Worm (Caenorhabditis elegans) whole organism, L3 larva: ENCODE data around the gene F07C3.3.

Experiments used
- R02D3.7 ChIP-seq: fragments of 150-350 bp; optimal IDR thresholded peaks from 2 replicates; lab custom pipeline; 2014; ENCODE audit warnings: missing biosample characterization, missing genetic modification characterization
- aly-2 ChIP-seq: fragments of 150-350 bp; optimal IDR thresholded peaks from 2 replicates; lab custom pipeline; 2014; ENCODE audit warnings: missing biosample characterization, missing genetic modification characterization
- ama-1 ChIP-seq: fragments of 150-350 bp; optimal IDR thresholded peaks from 2 replicates; lab custom pipeline; 2018
- ceh-28 ChIP-seq: fragments of 150-350 bp; optimal IDR thresholded peaks from 2 replicates; lab custom pipeline; 2014; ENCODE audit warnings: missing biosample characterization, missing genetic modification reagents, missing genetic modification characterization
- ceh-82 ChIP-seq: fragments of 150-350 bp; optimal IDR thresholded peaks from 2 replicates; lab custom pipeline; 2014; ENCODE audit warnings: missing biosample characterization, missing genetic modification characterization
- egl-5 ChIP-seq: fragments of 150-350 bp; optimal IDR thresholded peaks from 2 replicates; lab custom pipeline; 2017; ENCODE audit warnings: missing biosample characterization, missing genetic modification reagents, missing genetic modification characterization, inconsistent platforms
- elt-1 ChIP-seq: fragments of 150-350 bp; optimal IDR thresholded peaks from 2 replicates; lab custom pipeline; 2014; ENCODE audit warnings: missing biosample characterization, missing genetic modification characterization
- elt-2 ChIP-seq: sonication (generic microtip); optimal IDR thresholded peaks from 2 replicates; lab custom pipeline; 2016; ENCODE audit warnings: missing genetic modification reagents, mild to moderate bottlenecking, missing genetic modification characterization, missing compliant biosample characterization
- fkh-2 ChIP-seq: fragments of 150-350 bp; optimal IDR thresholded peaks from 2 replicates; lab custom pipeline; 2014; ENCODE audit warnings: missing biosample characterization, missing genetic modification reagents, missing genetic modification characterization
- fos-1 ChIP-seq: fragments of 150-350 bp; optimal IDR thresholded peaks from 2 replicates; lab custom pipeline; 2014; ENCODE audit warnings: missing biosample characterization, missing genetic modification characterization
- hmg-11 ChIP-seq: sonication (generic microtip); optimal IDR thresholded peaks from 2 replicates; lab custom pipeline; 2016; ENCODE audit warnings: missing genetic modification characterization, missing compliant biosample characterization
- jun-1 ChIP-seq: fragments of 150-350 bp; optimal IDR thresholded peaks from 2 replicates; lab custom pipeline; 2014; ENCODE audit warnings: missing biosample characterization, missing genetic modification reagents, missing genetic modification characterization
- lin-15B ChIP-seq: fragments of 150-350 bp; optimal IDR thresholded peaks from 2 replicates; lab custom pipeline; 2014; ENCODE audit warnings: missing biosample characterization, missing genetic modification characterization
- lin-39 ChIP-seq: fragments of 150-350 bp; optimal IDR thresholded peaks from 2 replicates; lab custom pipeline; 2018; ENCODE audit warnings: missing biosample characterization, missing genetic modification reagents, missing genetic modification characterization
- mml-1 ChIP-seq: fragments of 150-350 bp; sonication (generic microtip); optimal IDR thresholded peaks from 3 replicates; lab custom pipeline; 2014; ENCODE audit warnings: missing biosample characterization, missing genetic modification characterization
- nfya-1 ChIP-seq: sonication (generic microtip); optimal IDR thresholded peaks from 2 replicates; lab custom pipeline; 2017; ENCODE audit warnings: missing genetic modification characterization, mild to moderate bottlenecking, missing compliant biosample characterization, antibody characterized with exemption, moderate library complexity; ENCODE audit not compliant: insufficient read depth
- nhr-11 ChIP-seq: fragments of 150-350 bp; optimal IDR thresholded peaks from 2 replicates; lab custom pipeline; 2014; ENCODE audit warnings: missing biosample characterization, missing genetic modification characterization
- nhr-23 ChIP-seq: fragments of 150-350 bp; optimal IDR thresholded peaks from 2 replicates; lab custom pipeline; 2014; ENCODE audit warnings: missing biosample characterization, missing genetic modification reagents, missing genetic modification characterization
- nhr-237 ChIP-seq: fragments of 150-350 bp; optimal IDR thresholded peaks from 2 replicates; lab custom pipeline; 2014; ENCODE audit warnings: missing biosample characterization, missing genetic modification characterization
- nhr-43 ChIP-seq: sonication (generic microtip); optimal IDR thresholded peaks from 2 replicates; lab custom pipeline; 2016; ENCODE audit warnings: mild to moderate bottlenecking, missing genetic modification characterization, missing compliant biosample characterization; ENCODE audit not compliant: poor library complexity, severe bottlenecking
- nhr-67 ChIP-seq: fragments of 150-350 bp; optimal IDR thresholded peaks from 2 replicates; lab custom pipeline; 2014; ENCODE audit warnings: missing biosample characterization, missing genetic modification characterization
- nhr-76 ChIP-seq: fragments of 150-350 bp; sonication (generic microtip); optimal IDR thresholded peaks from 5 replicates; lab custom pipeline; 2014; ENCODE audit warnings: missing biosample characterization, missing genetic modification characterization
- nhr-77 ChIP-seq: fragments of 150-350 bp; optimal IDR thresholded peaks from 2 replicates; lab custom pipeline; 2014; ENCODE audit warnings: missing biosample characterization, missing genetic modification characterization
- pha-4 ChIP-seq: fragments of 150-350 bp; optimal IDR thresholded peaks from 2 replicates; lab custom pipeline; 2014; ENCODE audit warnings: missing biosample characterization, missing genetic modification reagents, missing genetic modification characterization
- pqm-1 ChIP-seq: fragments of 150-350 bp; optimal IDR thresholded peaks from 2 replicates; lab custom pipeline; 2017; ENCODE audit warnings: missing biosample characterization, missing genetic modification characterization, inconsistent platforms
- sea-2 ChIP-seq: fragments of 150-350 bp; sonication (generic microtip); optimal IDR thresholded peaks from 4 replicates; lab custom pipeline; 2014; ENCODE audit warnings: missing biosample characterization, missing genetic modification reagents, missing genetic modification characterization
- skn-1 ChIP-seq: fragments of 150-350 bp; optimal IDR thresholded peaks from 2 replicates; lab custom pipeline; 2014; ENCODE audit warnings: missing biosample characterization, missing genetic modification characterization
- tbx-2 ChIP-seq: sonication (generic microtip); optimal IDR thresholded peaks from 2 replicates; lab custom pipeline; 2016; ENCODE audit warnings: mild to moderate bottlenecking, missing genetic modification characterization, missing compliant biosample characterization
- unc-39 ChIP-seq: sonication (generic microtip); optimal IDR thresholded peaks from 4 replicates; lab custom pipeline; 2017; ENCODE audit warnings: missing biosample characterization, missing genetic modification characterization
- unc-62 ChIP-seq: fragments of 150-350 bp; sonication (generic microtip); optimal IDR thresholded peaks from 4 replicates; lab custom pipeline; 2014; ENCODE audit warnings: missing biosample characterization, missing genetic modification reagents, missing genetic modification characterization
- ztf-11 ChIP-seq: fragments of 150-350 bp; optimal IDR thresholded peaks from 2 replicates; lab custom pipeline; 2014; ENCODE audit warnings: missing biosample characterization, missing genetic modification characterization

F07C3.3 gene

DNA sequence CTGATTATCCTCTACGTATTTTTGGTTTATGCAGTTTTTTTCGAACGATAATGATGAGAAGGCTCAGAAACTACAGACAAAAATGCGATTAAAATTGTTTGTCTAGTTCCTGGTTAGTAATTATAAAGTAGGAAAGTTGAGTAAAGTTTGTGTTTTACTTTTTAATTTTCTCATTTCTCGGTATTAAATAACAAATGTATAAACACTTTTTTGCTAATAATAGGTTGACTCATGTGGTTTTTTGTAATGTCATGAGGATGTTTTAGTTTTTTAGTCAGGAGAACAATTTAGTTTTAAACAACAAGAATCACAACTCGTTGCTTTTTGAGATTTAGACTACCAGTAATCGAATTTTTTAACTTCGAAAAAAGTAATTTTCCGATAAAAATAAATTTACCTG is 40.4 kb upstream of the F07C3.3 start:
- TF ChIP-seq lin-39 (no peak), unc-39 (tag; lab: Kevin White, UChicago) (no peak), nhr-11 (no peak), unc-62 (GFP tag; lab: Kevin White, UChicago) (no peak), nhr-23 (tag; lab: Kevin White, UChicago) (no peak), R02D3.7 (no peak), nhr-76 (no peak), ama-1 (lab: Kevin White, UChicago) (no peak), tbx-2 (tag; lab: Kevin White, UChicago) (no peak), elt-1 (tag; lab: Kevin White, UChicago) (no peak)

- no peak for TF ChIP-seq nhr-77 (tag; lab: Kevin White, UChicago)
- no peak for TF ChIP-seq sea-2 (GFP tag; lab: Kevin White, UChicago)
Observed at ce11 chrV:9271835-9272234, 39.6 kb upstream of the F07C3.3 start.

ce11 chrV:9270442-9270841 is 38.2 kb upstream of the F07C3.3 start:
- no peak for TF ChIP-seq ceh-82 (tag; lab: Kevin White, UChicago)
- TF ChIP-seq nfya-1 (tag; lab: Kevin White, UChicago) = peak; percentile 34
- TF ChIP-seq, all 47 proteins: peak for 1

- TF ChIP-seq skn-1 (tag; lab: Kevin White, UChicago) (no peak), fkh-2 (tag; lab: Kevin White, UChicago) (no peak), nhr-43 (tag; lab: Kevin White, UChicago) (no peak), hmg-11 (no peak), unc-39 (tag; lab: Kevin White, UChicago) (no peak), aly-2 (tag; lab: Kevin White, UChicago) (no peak), fos-1 (tag; lab: Kevin White, UChicago) (no peak), elt-1 (tag; lab: Kevin White, UChicago) (no peak), ceh-28 (no peak), jun-1 (no peak), lin-15B (tag; lab: Kevin White, UChicago) (no peak), nhr-237 (no peak), nhr-11 (no peak), pqm-1 (no peak), egl-5 (tag; lab: Kevin White, UChicago) (no peak), ceh-82 (tag; lab: Kevin White, UChicago) (no peak)
Observed at ce11 chrV:9268202-9268601, 36.0 kb upstream of the F07C3.3 start.

- TF ChIP-seq ceh-28 = no peak
Observed at ce11 chrV:9266399-9266798, 34.2 kb upstream of the F07C3.3 start, which contains the start of gene slc-17.7. TSS of gene slc-17.7 (minus strand) at chrV:9266499.

- TF ChIP-seq pqm-1 (peak; percentile 70), elt-2 (peak; percentile 50), ceh-28 (no peak)
- TF ChIP-seq, all 47 proteins: peak for 2
Observed at ce11 chrV:9262708-9263107, 30.5 kb upstream of the F07C3.3 start.

DNA sequence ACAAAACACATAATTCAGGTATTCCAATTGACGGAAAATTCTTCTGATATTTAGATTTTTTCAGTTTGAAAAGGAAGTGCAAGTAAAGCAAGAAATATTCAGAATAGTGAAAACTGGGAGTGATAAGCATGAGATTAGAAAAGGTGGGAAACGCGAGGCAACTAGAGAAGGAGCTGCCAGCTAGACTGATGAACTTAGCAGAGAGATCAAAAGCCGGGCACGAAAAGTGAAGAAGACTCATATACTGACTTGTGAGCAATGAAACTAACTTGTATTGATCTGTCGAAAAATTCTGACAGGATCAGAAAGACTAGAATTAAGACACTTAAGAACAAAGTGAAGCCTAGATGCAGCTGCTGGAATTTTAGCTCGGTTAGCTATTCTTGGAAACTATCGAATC is 29.3 kb upstream of the F07C3.3 start, which contains the start of gene nhr-36:
Gene nhr-36 (minus strand): TSS at position 101 of the 400 bp plus-strand sequence.
- TF ChIP-seq elt-1 (tag; lab: Kevin White, UChicago) (no peak), skn-1 (tag; lab: Kevin White, UChicago) (no peak), pha-4 (tag; lab: Kevin White, UChicago) (no peak)
- TF ChIP-seq, all 47 proteins: peak for 0

- TF ChIP-seq ztf-11 (tag; lab: Kevin White, UChicago) (no peak), fkh-2 (tag; lab: Kevin White, UChicago) (no peak), nhr-67 (no peak), mml-1 (tag; lab: Kevin White, UChicago) (no peak)
Observed at ce11 chrV:9260411-9260810, 28.2 kb upstream of the F07C3.3 start.
